Worm (Caenorhabditis elegans): ENCODE results near the gene Y57G11C.1130.
A peak's percentile ranks its signal among the peaks of the same experiment; 100 is the strongest.

Y57G11C.1130 gene

ce11 chrIV:14795918-14796488 lies 13.7 kb downstream of the Y57G11C.1130 start, which contains the start of gene coq-3:
Gene coq-3 (minus strand): TSS chrIV:14796324.
- no peak for TF ChIP-seq gmeb-1 (tag; optimal IDR thresholded peaks at IDR 0.05)

ce11 chrIV:14797354-14797753 lies 15.0 kb downstream of the Y57G11C.1130 start, which contains the start of the genes Y57G11C.1147 and nuo-3:
Gene Y57G11C.1147 (minus strand): TSS chrIV:14797514.
Gene nuo-3 (minus strand): TSS chrIV:14797544.
- TF ChIP-seq nhr-129 (tag; optimal IDR thresholded peaks at IDR 0.05) (peak; percentile 22), lin-11 (tag; optimal IDR thresholded peaks at IDR 0.05) (peak; percentile 3), skn-1 (tag; optimal IDR thresholded peaks at IDR 0.05) (no peak), R02D3.7 (tag; optimal IDR thresholded peaks at IDR 0.05) (peak; percentile 10), nhr-12 (tag; optimal IDR thresholded peaks at IDR 0.05) (no peak), lsy-2 (tag; optimal IDR thresholded peaks at IDR 0.05) (no peak), sma-9 (GFP tag; optimal IDR thresholded peaks at IDR 0.05) (no peak), sma-9 (tag; optimal IDR thresholded peaks at IDR 0.05) (no peak), lin-13 (GFP tag; optimal IDR thresholded peaks at IDR 0.05) (no peak), unc-55 (GFP tag; optimal IDR thresholded peaks at IDR 0.05) (peak; percentile 55), ama-1 (optimal IDR thresholded peaks at IDR 0.05) (no peak), C34F6.9 (tag; optimal IDR thresholded peaks at IDR 0.05) (peak; percentile 22)

ce11 chrIV:14797849-14798248 lies 15.5 kb downstream of the Y57G11C.1130 start, which contains the start of gene arl-8:
Gene arl-8 (plus strand): TSS chrIV:14798149.
- TF ChIP-seq ztf-11 (tag; optimal IDR thresholded peaks at IDR 0.05) (no peak), fos-1 (tag; optimal IDR thresholded peaks at IDR 0.05) (no peak), alr-1 (tag; optimal IDR thresholded peaks at IDR 0.05) (no peak), ama-1 (optimal IDR thresholded peaks at IDR 0.05) (peak; percentile 17), sma-3 (GFP tag; optimal IDR thresholded peaks at IDR 0.05) (no peak), sma-9 (GFP tag; optimal IDR thresholded peaks at IDR 0.05) (no peak), sma-9 (tag; optimal IDR thresholded peaks at IDR 0.05) (no peak), C34F6.9 (tag; optimal IDR thresholded peaks at IDR 0.05) (no peak), peb-1 (tag; optimal IDR thresholded peaks at IDR 0.05) (no peak)

- TF ChIP-seq egl-27 (tag; optimal IDR thresholded peaks at IDR 0.05) (no peak), nhr-12 (tag; optimal IDR thresholded peaks at IDR 0.05) (no peak), mab-5 (tag; optimal IDR thresholded peaks at IDR 0.05) (no peak), Y55F3AM.14 (GFP tag; optimal IDR thresholded peaks at IDR 0.05) (no peak), R02D3.7 (tag; optimal IDR thresholded peaks at IDR 0.05) (no peak), blmp-1 (tag; optimal IDR thresholded peaks at IDR 0.05; ENCODE audit: insufficient read depth) (no peak), ceh-16 (tag; optimal IDR thresholded peaks at IDR 0.05) (no peak), ama-1 (optimal IDR thresholded peaks at IDR 0.05) (no peak), crh-2 (tag; optimal IDR thresholded peaks at IDR 0.05) (no peak), skn-1 (tag; optimal IDR thresholded peaks at IDR 0.05) (no peak), nhr-23 (tag; optimal IDR thresholded peaks at IDR 0.05) (no peak), fos-1 (tag; optimal IDR thresholded peaks at IDR 0.05) (no peak), lin-13 (GFP tag; optimal IDR thresholded peaks at IDR 0.05) (no peak), nhr-10 (tag; optimal IDR thresholded peaks at IDR 0.05) (no peak), ztf-4 (tag; optimal IDR thresholded peaks at IDR 0.05) (no peak), elt-3 (tag; optimal IDR thresholded peaks at IDR 0.05) (no peak)
Observed at ce11 chrIV:14799186-14799585, 16.9 kb downstream of the Y57G11C.1130 start, which contains the start of gene Y57G11C.14. Gene Y57G11C.14 (plus strand): TSS chrIV:14799311.

ce11 chrIV:14800931-14801330 lies 18.6 kb downstream of the Y57G11C.1130 start:
- no peak for TF ChIP-seq sem-4 (tag; optimal IDR thresholded peaks at IDR 0.05)
- TF ChIP-seq sma-3 (GFP tag; optimal IDR thresholded peaks at IDR 0.05), result no peak
- TF ChIP-seq mdl-1 (tag; optimal IDR thresholded peaks at IDR 0.05), result no peak
- no peak for TF ChIP-seq nhr-10 (tag; optimal IDR thresholded peaks at IDR 0.05)

ce11 chrIV:14802316-14802715 lies 20.0 kb downstream of the Y57G11C.1130 start, which contains the start of gene Y57G11C.1142:
Gene Y57G11C.1142 (plus strand): TSS chrIV:14802616.
- TF ChIP-seq unc-55 (GFP tag; optimal IDR thresholded peaks at IDR 0.05), result no peak
- TF ChIP-seq nhr-21 (tag; optimal IDR thresholded peaks at IDR 0.05), result no peak
- no peak for TF ChIP-seq C34F6.9 (tag; optimal IDR thresholded peaks at IDR 0.05)
- no peak for TF ChIP-seq ceh-16 (tag; optimal IDR thresholded peaks at IDR 0.05)
- no peak for TF ChIP-seq nhr-12 (tag; optimal IDR thresholded peaks at IDR 0.05)
- no peak for TF ChIP-seq ceh-82 (tag; optimal IDR thresholded peaks at IDR 0.05)
- no peak for TF ChIP-seq zag-1 (tag; optimal IDR thresholded peaks at IDR 0.05)
- no peak for TF ChIP-seq peb-1 (tag; optimal IDR thresholded peaks at IDR 0.05)
- TF ChIP-seq gmeb-1 (tag; optimal IDR thresholded peaks at IDR 0.05), result no peak
- no peak for TF ChIP-seq skn-1 (tag; optimal IDR thresholded peaks at IDR 0.05)
- TF ChIP-seq sem-4 (tag; optimal IDR thresholded peaks at IDR 0.05), result no peak
- TF ChIP-seq crh-2 (tag; optimal IDR thresholded peaks at IDR 0.05), result no peak
- TF ChIP-seq nhr-77 (tag; optimal IDR thresholded peaks at IDR 0.05), result no peak
- no peak for TF ChIP-seq blmp-1 (tag; optimal IDR thresholded peaks at IDR 0.05; ENCODE audit: insufficient read depth)
- TF ChIP-seq elt-3 (tag; optimal IDR thresholded peaks at IDR 0.05), result no peak

Measured in whole organism, L2 larva.